Worm (Caenorhabditis elegans): ENCODE results near the gene pqn-73.

- TF ChIP-seq ztf-6 (GFP tag; IDR thresholded peaks at IDR 0.05), result no peak
- no peak for TF ChIP-seq rpc-1 (optimal IDR thresholded peaks at IDR 0.05)
- no peak for TF ChIP-seq rpc-1 (tag; optimal IDR thresholded peaks at IDR 0.05)
- no peak for TF ChIP-seq ama-1 (optimal IDR thresholded peaks at IDR 0.05)
- no peak for TF ChIP-seq ama-1 (GFP tag; optimal IDR thresholded peaks at IDR 0.05)
- TF ChIP-seq ccch-3 (GFP tag; optimal IDR thresholded peaks at IDR 0.05), result no peak
- TF ChIP-seq zfh-2 (GFP tag; conservative IDR thresholded peaks at IDR 0.05), result no peak
- no peak for TF ChIP-seq unc-62 (GFP tag; optimal IDR thresholded peaks at IDR 0.05)
- no peak for TF ChIP-seq lin-35 (GFP tag; optimal IDR thresholded peaks at IDR 0.05)
- no peak for TF ChIP-seq him-1 (tag; optimal IDR thresholded peaks at IDR 0.05)
- no peak for TF ChIP-seq nhr-27 (tag; optimal IDR thresholded peaks at IDR 0.05)
- TF ChIP-seq sea-2 (GFP tag; IDR thresholded peaks at IDR 0.05), result no peak
- no peak for TF ChIP-seq dpff-1 (tag; optimal IDR thresholded peaks at IDR 0.05)
- TF ChIP-seq B0019.2 (GFP tag; conservative IDR thresholded peaks at IDR 0.05), result no peak
- no peak for TF ChIP-seq ceh-40 (GFP tag; IDR thresholded peaks at IDR 0.05)
These were observed 41.2 kb downstream of the pqn-73 start, which contains the start of gene arl-1 for ce11 chrII:8581700-8582099.

Data from whole organism, young adult.